Comparison of ENCODE assay signal across 5 worm cellular contexts in genomic region chrIV:1155206-1155605, ce11.
TF ChIP-seq lines count a peak whose summit lies in the region.

No protein-coding gene starts in this region.

TF ChIP-seq in whole organism, L1 larva, 84 proteins besides CTCF, POLR2A, EP300 and RAD21:
- no peak for TF ChIP-seq unc-98 (GFP tag; IDR thresholded peaks at IDR 0.05; lab: Robert Waterston, UW)
- no peak for TF ChIP-seq alr-1 (tag; optimal IDR thresholded peaks at IDR 0.05; lab: Kevin White, UChicago; ENCODE audit: borderline replicate concordance)
- TF ChIP-seq snu-23 (GFP tag; optimal IDR thresholded peaks at IDR 0.05; lab: Kevin White, UChicago): peak; percentile 16
- TF ChIP-seq grh-1 (GFP tag; IDR thresholded peaks at IDR 0.05; lab: Robert Waterston, UW): peak; percentile 75
- TF ChIP-seq lin-15B (tag; optimal IDR thresholded peaks at IDR 0.05; lab: Kevin White, UChicago): no peak
- peak; percentile 94 for TF ChIP-seq nhr-85 (tag; lab: Kevin White, UChicago)
- no peak for TF ChIP-seq lsy-2 (tag; optimal IDR thresholded peaks at IDR 0.05; lab: Kevin White, UChicago)
- TF ChIP-seq nhr-90 (tag; optimal IDR thresholded peaks at IDR 0.05; lab: Kevin White, UChicago; ENCODE audit: poor library complexity): no peak
- TF ChIP-seq mdl-1 (tag; optimal IDR thresholded peaks at IDR 0.05; lab: Kevin White, UChicago): no peak
- peak in 1 of 6 experiments; percentile 52 for TF ChIP-seq elt-3 (tag; optimal IDR thresholded peaks at IDR 0.05; lab: Kevin White, UChicago)
- no peak for TF ChIP-seq swsn-7 (tag; optimal IDR thresholded peaks at IDR 0.05; lab: Kevin White, UChicago)
- peak; percentile 15 for TF ChIP-seq blmp-1 (tag; optimal IDR thresholded peaks at IDR 0.05; lab: Kevin White, UChicago)

TF ChIP-seq in whole organism, L2 larva, 48 proteins besides CTCF, POLR2A, EP300 and RAD21:
- TF ChIP-seq unc-55 (GFP tag; optimal IDR thresholded peaks at IDR 0.05; lab: Kevin White, UChicago) (no peak), zag-1 (tag; optimal IDR thresholded peaks at IDR 0.05; lab: Kevin White, UChicago) (no peak), nhr-25 (tag; optimal IDR thresholded peaks at IDR 0.05; lab: Kevin White, UChicago) (peak; percentile 38), gmeb-1 (tag; optimal IDR thresholded peaks at IDR 0.05; lab: Kevin White, UChicago) (no peak)

TF ChIP-seq in whole organism, L3 larva, 47 proteins besides CTCF, POLR2A, EP300 and RAD21:
- no peak for TF ChIP-seq nhr-77 (tag; optimal IDR thresholded peaks at IDR 0.05; lab: Kevin White, UChicago)
- TF ChIP-seq jun-1 (tag; optimal IDR thresholded peaks at IDR 0.05; lab: Kevin White, UChicago): no peak
- no peak for TF ChIP-seq elt-3 (tag; optimal IDR thresholded peaks at IDR 0.05; lab: Kevin White, UChicago)
- TF ChIP-seq fkh-2 (tag; optimal IDR thresholded peaks at IDR 0.05; lab: Kevin White, UChicago): no peak
- TF ChIP-seq nhr-25 (tag; optimal IDR thresholded peaks at IDR 0.05; lab: Kevin White, UChicago): peak; percentile 29

TF ChIP-seq in whole organism, L4 larva, 104 proteins besides CTCF, POLR2A, EP300 and RAD21:
- TF ChIP-seq tra-1 (GFP tag; IDR thresholded peaks at IDR 0.05; lab: Robert Waterston, UW) (0 out of 2 replicates have a peak, but pooled peaks have one; percentile 20), unc-39 (tag; optimal IDR thresholded peaks at IDR 0.05; lab: Kevin White, UChicago) (no peak)

TF ChIP-seq in whole organism, young adult, 124 proteins besides CTCF, POLR2A, EP300 and RAD21:
- no peak for TF ChIP-seq nfya-2 (GFP tag; IDR thresholded peaks at IDR 0.05; lab: Robert Waterston, UW)
- TF ChIP-seq hmg-1.2 (GFP tag; IDR thresholded peaks at IDR 0.05; lab: Robert Waterston, UW): peak; percentile 29; the same call in 1 of the 2 replicates
- no peak for TF ChIP-seq egl-18 (GFP tag; IDR thresholded peaks at IDR 0.05; lab: Robert Waterston, UW)
